Fruit fly (Drosophila melanogaster): ENCODE results near the gene CG3434.

The CG3434 gene

dm6 chr3L:9423757-9424527, 36.7 kb downstream of the CG3434 start:
- TF ChIP-seq Pif1A (GFP tag; optimal IDR thresholded peaks at IDR 0.05) (no peak), CG8301 (tag; optimal IDR thresholded peaks at IDR 0.05) (no peak), CG8159 (tag; optimal IDR thresholded peaks at IDR 0.05) (no peak), fd96Ca (GFP tag; IDR thresholded peaks at IDR 0.05) (no peak), CG17806 (tag; optimal IDR thresholded peaks at IDR 0.05) (no peak), D1 (tag; optimal IDR thresholded peaks at IDR 0.05) (no peak), CG15710 (tag; optimal IDR thresholded peaks at IDR 0.05) (no peak), CG9948 (tag; optimal IDR thresholded peaks at IDR 0.05) (no peak), Ets98B (GFP tag; IDR thresholded peaks at IDR 0.05) (no peak), CG4496 (GFP tag; IDR thresholded peaks at IDR 0.05) (no peak), Snoo (tag; optimal IDR thresholded peaks at IDR 0.05) (no peak), rn (GFP tag; IDR thresholded peaks at IDR 0.05) (no peak), EcR (GFP tag; optimal IDR thresholded peaks at IDR 0.05) (no peak), CG34367 (tag; optimal IDR thresholded peaks at IDR 0.05) (no peak), Pif1B (GFP tag; optimal IDR thresholded peaks at IDR 0.05) (no peak)

dm6 chr3L:9422636-9423419, 37.8 kb downstream of the CG3434 start, which contains the start of gene aay:
Gene aay, plus strand, starts transcription at chr3L:9423253.
- TF ChIP-seq CG34367 (tag; optimal IDR thresholded peaks at IDR 0.05), result peak; percentile 97
- peak; percentile 98 for TF ChIP-seq CG4496 (GFP tag; IDR thresholded peaks at IDR 0.05)
- TF ChIP-seq fd96Ca (GFP tag; IDR thresholded peaks at IDR 0.05), result peak; percentile 95
- TF ChIP-seq D1 (tag; optimal IDR thresholded peaks at IDR 0.05), result peak; percentile 98
- TF ChIP-seq CG8301 (tag; optimal IDR thresholded peaks at IDR 0.05), result peak; percentile 97
- peak; percentile 98 for TF ChIP-seq CG12605 (GFP tag; IDR thresholded peaks at IDR 0.05)
- TF ChIP-seq CG17806 (tag; optimal IDR thresholded peaks at IDR 0.05), result peak; percentile 99
- peak; percentile 99 for TF ChIP-seq Pif1A (GFP tag; optimal IDR thresholded peaks at IDR 0.05)
- TF ChIP-seq Ets98B (GFP tag; IDR thresholded peaks at IDR 0.05), result peak; percentile 98
- TF ChIP-seq CG10348 (GFP tag; IDR thresholded peaks at IDR 0.05), result peak; percentile 87
- TF ChIP-seq CG15710 (tag; optimal IDR thresholded peaks at IDR 0.05), result peak; percentile 98
- peak; percentile 98 for TF ChIP-seq CG32121 (GFP tag; IDR thresholded peaks at IDR 0.05)
- TF ChIP-seq CG14655 (GFP tag; optimal IDR thresholded peaks at IDR 0.05), result peak; percentile 97
- peak; percentile 94 for TF ChIP-seq gl (tag; optimal IDR thresholded peaks at IDR 0.05)
- peak; percentile 95 for TF ChIP-seq rn (GFP tag; IDR thresholded peaks at IDR 0.05)
- TF ChIP-seq Snoo (tag; optimal IDR thresholded peaks at IDR 0.05), result peak; percentile 99
- peak; percentile 99 for TF ChIP-seq Pif1B (GFP tag; optimal IDR thresholded peaks at IDR 0.05)
- TF ChIP-seq EcR (GFP tag; optimal IDR thresholded peaks at IDR 0.05), result peak; percentile 87
- peak; percentile 91 for TF ChIP-seq CG13204 (GFP tag; optimal IDR thresholded peaks at IDR 0.05)
- peak; percentile 99 for TF ChIP-seq CG8159 (tag; optimal IDR thresholded peaks at IDR 0.05)
- TF ChIP-seq CG9948 (tag; optimal IDR thresholded peaks at IDR 0.05), result peak; percentile 98

dm6 chr3L:9422135-9422534, 38.5 kb downstream of the CG3434 start:
- TF ChIP-seq CG8301 (tag; optimal IDR thresholded peaks at IDR 0.05) (no peak), CG8159 (tag; optimal IDR thresholded peaks at IDR 0.05) (no peak), CG13204 (GFP tag; optimal IDR thresholded peaks at IDR 0.05) (no peak), CG4496 (GFP tag; IDR thresholded peaks at IDR 0.05) (no peak), CG12605 (GFP tag; IDR thresholded peaks at IDR 0.05) (no peak), CG17806 (tag; optimal IDR thresholded peaks at IDR 0.05) (no peak), Pif1A (GFP tag; optimal IDR thresholded peaks at IDR 0.05) (no peak), CG32121 (GFP tag; IDR thresholded peaks at IDR 0.05) (no peak), Pif1B (GFP tag; optimal IDR thresholded peaks at IDR 0.05) (no peak), gl (tag; optimal IDR thresholded peaks at IDR 0.05) (no peak), fd96Ca (GFP tag; IDR thresholded peaks at IDR 0.05) (no peak), CG34367 (tag; optimal IDR thresholded peaks at IDR 0.05) (no peak)

dm6 chr3L:9421621-9422020, 39.0 kb downstream of the CG3434 start:
- no peak for TF ChIP-seq Pif1B (GFP tag; optimal IDR thresholded peaks at IDR 0.05)
- TF ChIP-seq CG32121 (GFP tag; IDR thresholded peaks at IDR 0.05), result no peak
- TF ChIP-seq CG4496 (GFP tag; IDR thresholded peaks at IDR 0.05), result peak; percentile 6; the same call in 1 of the 3 replicates
- TF ChIP-seq EcR (GFP tag; optimal IDR thresholded peaks at IDR 0.05), result peak; percentile 15
- no peak for TF ChIP-seq CG34367 (tag; optimal IDR thresholded peaks at IDR 0.05)
- TF ChIP-seq gl (tag; optimal IDR thresholded peaks at IDR 0.05), result no peak
- TF ChIP-seq CG12605 (GFP tag; IDR thresholded peaks at IDR 0.05), result no peak
- TF ChIP-seq Ets98B (GFP tag; IDR thresholded peaks at IDR 0.05), result no peak
- no peak for TF ChIP-seq CG15710 (tag; optimal IDR thresholded peaks at IDR 0.05)
- no peak for TF ChIP-seq CG13204 (GFP tag; optimal IDR thresholded peaks at IDR 0.05)
- no peak for TF ChIP-seq CG9948 (tag; optimal IDR thresholded peaks at IDR 0.05)
- no peak for TF ChIP-seq Snoo (tag; optimal IDR thresholded peaks at IDR 0.05)

- TF ChIP-seq Pif1B (GFP tag; optimal IDR thresholded peaks at IDR 0.05), result no peak
- no peak for TF ChIP-seq CG9948 (tag; optimal IDR thresholded peaks at IDR 0.05)
Observed at dm6 chr3L:9420819-9421130, 39.8 kb downstream of the CG3434 start.

Measured in whole organism, pupa.